Worm (Caenorhabditis elegans) whole organism, L3 larva: ENCODE measurements around the gene gpc-1.

Source experiments
- R02D3.7 ChIP-seq: fragments of 150-350 bp; optimal IDR thresholded peaks from 2 replicates; lab custom pipeline; 2014; ENCODE audit warnings: missing biosample characterization, missing genetic modification characterization
- ama-1 ChIP-seq: fragments of 150-350 bp; optimal IDR thresholded peaks from 2 replicates; lab custom pipeline; 2018
- ceh-82 ChIP-seq: fragments of 150-350 bp; optimal IDR thresholded peaks from 2 replicates; lab custom pipeline; 2014; ENCODE audit warnings: missing biosample characterization, missing genetic modification characterization
- ceh-9 ChIP-seq: sonication (generic microtip); optimal IDR thresholded peaks from 2 replicates; lab custom pipeline; 2018; ENCODE audit warnings: missing biosample characterization, missing genetic modification characterization
- egl-27 ChIP-seq: sonication (generic microtip); optimal IDR thresholded peaks from 4 replicates; lab custom pipeline; 2017; ENCODE audit warnings: missing biosample characterization, missing genetic modification reagents, missing genetic modification characterization
- egl-5 ChIP-seq: fragments of 150-350 bp; optimal IDR thresholded peaks from 2 replicates; lab custom pipeline; 2017; ENCODE audit warnings: missing biosample characterization, missing genetic modification reagents, missing genetic modification characterization, inconsistent platforms
- elt-1 ChIP-seq: fragments of 150-350 bp; optimal IDR thresholded peaks from 2 replicates; lab custom pipeline; 2014; ENCODE audit warnings: missing biosample characterization, missing genetic modification characterization
- elt-2 ChIP-seq: sonication (generic microtip); optimal IDR thresholded peaks from 2 replicates; lab custom pipeline; 2016; ENCODE audit warnings: missing genetic modification reagents, mild to moderate bottlenecking, missing genetic modification characterization, missing compliant biosample characterization
- elt-3 ChIP-seq, 3 experiments: fragments of 150-350 bp in 1 of 3; sonication (generic microtip) in 2 of 3; optimal IDR thresholded peaks; 2 replicates in 2 of 3; 4 replicates in 1 of 3; lab custom pipeline; 2014 to 2017; ENCODE audit warnings: missing biosample characterization in 3 of 3, missing genetic modification characterization in 3 of 3
- fkh-10 ChIP-seq: sonication (generic microtip); optimal IDR thresholded peaks from 2 replicates; lab custom pipeline; 2017; ENCODE audit warnings: missing biosample characterization, missing genetic modification reagents, missing genetic modification characterization
- fkh-2 ChIP-seq: fragments of 150-350 bp; optimal IDR thresholded peaks from 2 replicates; lab custom pipeline; 2014; ENCODE audit warnings: missing biosample characterization, missing genetic modification reagents, missing genetic modification characterization
- fos-1 ChIP-seq: fragments of 150-350 bp; optimal IDR thresholded peaks from 2 replicates; lab custom pipeline; 2014; ENCODE audit warnings: missing biosample characterization, missing genetic modification characterization
- hmg-11 ChIP-seq: sonication (generic microtip); optimal IDR thresholded peaks from 2 replicates; lab custom pipeline; 2016; ENCODE audit warnings: missing genetic modification characterization, missing compliant biosample characterization
- lin-15B ChIP-seq: fragments of 150-350 bp; optimal IDR thresholded peaks from 2 replicates; lab custom pipeline; 2014; ENCODE audit warnings: missing biosample characterization, missing genetic modification characterization
- lin-39 ChIP-seq: fragments of 150-350 bp; optimal IDR thresholded peaks from 2 replicates; lab custom pipeline; 2018; ENCODE audit warnings: missing biosample characterization, missing genetic modification reagents, missing genetic modification characterization
- lsy-12 ChIP-seq: sonication (generic microtip); optimal IDR thresholded peaks from 2 replicates; lab custom pipeline; 2016; ENCODE audit warnings: mild to moderate bottlenecking, missing genetic modification characterization, missing compliant biosample characterization
- mdl-1 ChIP-seq: fragments of 150-350 bp; optimal IDR thresholded peaks from 2 replicates; lab custom pipeline; 2014; ENCODE audit warnings: missing biosample characterization, missing genetic modification characterization
- mml-1 ChIP-seq: fragments of 150-350 bp; sonication (generic microtip); optimal IDR thresholded peaks from 3 replicates; lab custom pipeline; 2014; ENCODE audit warnings: missing biosample characterization, missing genetic modification characterization
- nfya-1 ChIP-seq: sonication (generic microtip); optimal IDR thresholded peaks from 2 replicates; lab custom pipeline; 2017; ENCODE audit warnings: missing genetic modification characterization, mild to moderate bottlenecking, missing compliant biosample characterization, antibody characterized with exemption, moderate library complexity; ENCODE audit not compliant: insufficient read depth
- nhr-11 ChIP-seq: fragments of 150-350 bp; optimal IDR thresholded peaks from 2 replicates; lab custom pipeline; 2014; ENCODE audit warnings: missing biosample characterization, missing genetic modification characterization
- nhr-12 ChIP-seq: fragments of 150-350 bp; optimal IDR thresholded peaks from 2 replicates; lab custom pipeline; 2014; ENCODE audit warnings: missing biosample characterization, missing genetic modification characterization
- nhr-23 ChIP-seq: fragments of 150-350 bp; optimal IDR thresholded peaks from 2 replicates; lab custom pipeline; 2014; ENCODE audit warnings: missing biosample characterization, missing genetic modification reagents, missing genetic modification characterization
- nhr-237 ChIP-seq: fragments of 150-350 bp; optimal IDR thresholded peaks from 2 replicates; lab custom pipeline; 2014; ENCODE audit warnings: missing biosample characterization, missing genetic modification characterization
- nhr-25 ChIP-seq: sonication (generic microtip); optimal IDR thresholded peaks from 2 replicates; lab custom pipeline; 2017; ENCODE audit warnings: missing biosample characterization, missing genetic modification characterization
- nhr-28 ChIP-seq: fragments of 150-350 bp; optimal IDR thresholded peaks from 2 replicates; lab custom pipeline; 2014; ENCODE audit warnings: missing biosample characterization, missing genetic modification characterization
- nhr-43 ChIP-seq: sonication (generic microtip); optimal IDR thresholded peaks from 2 replicates; lab custom pipeline; 2016; ENCODE audit warnings: mild to moderate bottlenecking, missing genetic modification characterization, missing compliant biosample characterization; ENCODE audit not compliant: poor library complexity, severe bottlenecking
- nhr-76 ChIP-seq: fragments of 150-350 bp; sonication (generic microtip); optimal IDR thresholded peaks from 5 replicates; lab custom pipeline; 2014; ENCODE audit warnings: missing biosample characterization, missing genetic modification characterization
- nhr-77 ChIP-seq: fragments of 150-350 bp; optimal IDR thresholded peaks from 2 replicates; lab custom pipeline; 2014; ENCODE audit warnings: missing biosample characterization, missing genetic modification characterization
- pha-4 ChIP-seq: fragments of 150-350 bp; optimal IDR thresholded peaks from 2 replicates; lab custom pipeline; 2014; ENCODE audit warnings: missing biosample characterization, missing genetic modification reagents, missing genetic modification characterization
- pqm-1 ChIP-seq: fragments of 150-350 bp; optimal IDR thresholded peaks from 2 replicates; lab custom pipeline; 2017; ENCODE audit warnings: missing biosample characterization, missing genetic modification characterization, inconsistent platforms
- sea-2 ChIP-seq: fragments of 150-350 bp; sonication (generic microtip); optimal IDR thresholded peaks from 4 replicates; lab custom pipeline; 2014; ENCODE audit warnings: missing biosample characterization, missing genetic modification reagents, missing genetic modification characterization
- skn-1 ChIP-seq: fragments of 150-350 bp; optimal IDR thresholded peaks from 2 replicates; lab custom pipeline; 2014; ENCODE audit warnings: missing biosample characterization, missing genetic modification characterization
- tbx-2 ChIP-seq: sonication (generic microtip); optimal IDR thresholded peaks from 2 replicates; lab custom pipeline; 2016; ENCODE audit warnings: mild to moderate bottlenecking, missing genetic modification characterization, missing compliant biosample characterization
- unc-62 ChIP-seq: fragments of 150-350 bp; sonication (generic microtip); optimal IDR thresholded peaks from 4 replicates; lab custom pipeline; 2014; ENCODE audit warnings: missing biosample characterization, missing genetic modification reagents, missing genetic modification characterization
- zag-1 ChIP-seq: fragments of 150-350 bp; optimal IDR thresholded peaks from 2 replicates; lab custom pipeline; 2014; ENCODE audit warnings: missing biosample characterization, missing genetic modification characterization
- ztf-11 ChIP-seq: fragments of 150-350 bp; optimal IDR thresholded peaks from 2 replicates; lab custom pipeline; 2014; ENCODE audit warnings: missing biosample characterization, missing genetic modification characterization

gpc-1 gene

DNA sequence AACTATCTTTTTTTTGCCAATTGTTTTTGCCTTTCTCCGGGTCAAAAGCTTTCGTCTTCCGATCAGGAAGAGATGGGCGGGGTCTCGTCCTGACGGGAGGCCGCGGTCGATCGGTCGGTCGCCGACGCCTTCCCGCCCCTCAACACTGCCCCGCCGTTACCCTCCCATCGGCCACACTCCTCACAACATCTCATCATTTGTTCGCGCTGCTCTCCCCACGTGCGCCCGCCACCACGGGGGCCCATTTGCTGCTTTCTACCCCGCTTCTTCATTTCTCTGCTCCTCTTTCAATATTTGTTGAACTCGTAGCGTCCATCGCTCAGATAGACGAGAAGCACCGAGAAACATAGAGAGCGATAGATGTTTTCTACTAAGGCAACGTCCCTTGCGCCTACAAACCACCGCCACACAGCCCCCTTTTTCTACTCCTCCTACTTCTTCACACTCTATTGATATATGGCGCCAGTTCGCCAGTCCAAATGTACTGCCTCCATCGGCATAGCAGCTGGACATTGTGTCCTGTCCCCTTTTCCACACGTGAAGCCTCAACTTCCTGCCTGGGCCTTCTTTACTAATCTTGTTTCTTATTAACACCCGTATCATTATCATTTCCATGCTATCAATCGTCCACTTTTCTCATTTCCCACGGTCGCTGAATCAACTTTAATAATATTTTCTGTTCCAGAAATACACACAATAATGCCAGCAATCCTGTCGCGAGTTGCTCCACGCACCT lies 7.8 kb downstream of the gpc-1 start, which contains the start of gene bcat-1:
Gene bcat-1, plus strand, starts transcription at position 686 of the 736 bp plus-strand sequence.
- TF ChIP-seq lin-39 (peak; percentile 84), sea-2 (GFP tag; lab: Kevin White, UChicago) (no peak), ceh-82 (tag; lab: Kevin White, UChicago) (no peak), nhr-77 (tag; lab: Kevin White, UChicago) (no peak), nhr-25 (tag; lab: Kevin White, UChicago) (no peak), nhr-237 (tag; lab: Kevin White, UChicago) (no peak), hmg-11 (peak; percentile 84), mdl-1 (tag; lab: Kevin White, UChicago) (peak; percentile 84), elt-2 (tag; lab: Kevin White, UChicago) (peak; percentile 68), nfya-1 (tag; lab: Kevin White, UChicago) (peak; percentile 76), nhr-43 (tag; lab: Kevin White, UChicago) (peak; percentile 3), fkh-2 (tag; lab: Kevin White, UChicago) (no peak), tbx-2 (tag; lab: Kevin White, UChicago) (peak; percentile 20), nhr-11 (tag; lab: Kevin White, UChicago) (peak; percentile 50), egl-5 (peak; percentile 34), unc-62 (GFP tag; lab: Kevin White, UChicago) (peak; percentile 21), ama-1 (peak; percentile 43), ceh-9 (no peak), pha-4 (peak; percentile 79)

DNA sequence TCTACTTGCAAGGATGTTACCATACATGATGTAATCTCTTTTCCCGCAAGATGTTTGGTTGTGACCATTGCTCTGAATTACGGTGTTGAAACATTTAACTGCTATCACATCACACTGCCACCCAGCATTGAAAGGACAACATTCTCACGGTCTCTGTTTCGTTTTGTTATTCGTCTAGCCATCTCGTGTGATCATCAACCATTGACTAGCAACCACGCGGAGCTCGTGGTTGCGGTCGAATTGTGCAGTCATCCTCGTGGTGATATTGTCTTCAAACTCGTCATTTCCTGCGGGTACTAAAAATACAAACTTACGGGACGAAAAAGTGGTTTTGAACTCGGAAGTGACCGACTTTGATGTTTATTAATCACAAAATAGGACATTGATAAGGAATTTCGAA lies 9.1 kb downstream of the gpc-1 start:
- TF ChIP-seq mdl-1 (tag; lab: Kevin White, UChicago) (no peak), fos-1 (tag; lab: Kevin White, UChicago) (no peak), elt-2 (tag; lab: Kevin White, UChicago) (peak; percentile 50), zag-1 (no peak), ztf-11 (no peak), nhr-28 (tag; lab: Kevin White, UChicago) (no peak), pqm-1 (tag; lab: Kevin White, UChicago) (peak; percentile 53), nfya-1 (tag; lab: Kevin White, UChicago) (peak; percentile 17)

DNA sequence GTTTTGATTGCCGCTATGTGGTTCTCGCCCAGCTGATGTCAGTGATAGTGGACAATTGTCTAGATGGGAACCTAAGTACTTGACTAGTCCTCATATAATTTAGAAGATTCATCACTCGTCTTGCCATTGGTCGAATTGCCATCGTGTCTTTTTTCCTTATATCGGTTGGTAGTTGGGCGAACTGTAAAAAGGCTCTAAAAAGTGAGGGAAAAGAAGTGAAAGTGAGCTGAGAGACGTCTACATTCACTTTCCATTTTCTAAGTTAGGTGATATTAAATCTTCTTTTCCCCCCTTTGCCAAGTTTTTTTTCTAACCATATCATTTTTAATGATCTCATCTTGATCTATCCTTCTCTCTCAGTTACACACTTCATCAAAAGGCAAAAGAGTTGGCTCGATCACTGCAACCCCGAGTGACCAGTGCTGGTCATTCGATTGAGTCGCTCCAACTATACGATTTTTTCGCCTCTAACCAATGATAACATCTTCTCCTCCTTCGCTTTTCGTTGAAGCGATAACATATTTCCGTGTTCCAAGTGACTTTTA lies 9.9 kb downstream of the gpc-1 start:
- TF ChIP-seq fkh-10 (GFP tag; lab: Kevin White, UChicago) (no peak), elt-1 (tag; lab: Kevin White, UChicago) (peak; percentile 93), lin-15B (no peak), elt-2 (tag; lab: Kevin White, UChicago) (peak; percentile 31), nfya-1 (tag; lab: Kevin White, UChicago) (peak; percentile 5), nhr-25 (tag; lab: Kevin White, UChicago) (peak; percentile 62)

DNA sequence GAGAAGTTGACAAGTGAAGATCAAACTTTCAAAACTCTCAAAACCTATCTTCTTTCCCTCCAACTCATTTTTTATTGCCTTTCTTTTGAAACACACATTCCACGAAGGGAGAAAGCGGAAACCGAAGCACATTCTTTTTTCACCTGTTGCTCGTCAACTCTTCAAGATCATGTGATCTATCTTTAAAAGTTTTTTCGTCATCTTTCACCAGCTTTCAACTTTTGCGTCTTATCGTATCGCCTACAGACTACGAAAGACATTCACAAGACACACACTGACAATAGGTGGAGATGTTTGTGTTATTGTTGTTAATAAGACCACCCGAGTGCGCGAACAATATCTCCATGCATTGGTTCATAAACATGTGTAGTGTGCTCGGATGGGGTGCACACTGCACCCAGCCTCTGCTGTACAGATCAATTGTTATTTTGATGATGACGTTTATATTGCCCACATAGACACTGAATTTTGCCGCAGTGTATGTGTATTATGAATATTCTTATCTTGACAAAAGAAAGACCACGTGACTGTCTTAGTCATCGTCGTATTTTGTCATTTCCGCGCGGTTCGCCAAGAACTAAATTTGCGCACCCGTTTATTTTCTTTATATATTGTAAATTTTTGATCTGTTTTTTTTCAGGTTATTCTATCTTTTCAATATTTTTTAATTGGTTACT lies 11.0 kb downstream of the gpc-1 start:
- TF ChIP-seq skn-1 (tag; lab: Kevin White, UChicago) (no peak), elt-2 (tag; lab: Kevin White, UChicago) (peak; percentile 62), nfya-1 (tag; lab: Kevin White, UChicago) (peak; percentile 3)

DNA sequence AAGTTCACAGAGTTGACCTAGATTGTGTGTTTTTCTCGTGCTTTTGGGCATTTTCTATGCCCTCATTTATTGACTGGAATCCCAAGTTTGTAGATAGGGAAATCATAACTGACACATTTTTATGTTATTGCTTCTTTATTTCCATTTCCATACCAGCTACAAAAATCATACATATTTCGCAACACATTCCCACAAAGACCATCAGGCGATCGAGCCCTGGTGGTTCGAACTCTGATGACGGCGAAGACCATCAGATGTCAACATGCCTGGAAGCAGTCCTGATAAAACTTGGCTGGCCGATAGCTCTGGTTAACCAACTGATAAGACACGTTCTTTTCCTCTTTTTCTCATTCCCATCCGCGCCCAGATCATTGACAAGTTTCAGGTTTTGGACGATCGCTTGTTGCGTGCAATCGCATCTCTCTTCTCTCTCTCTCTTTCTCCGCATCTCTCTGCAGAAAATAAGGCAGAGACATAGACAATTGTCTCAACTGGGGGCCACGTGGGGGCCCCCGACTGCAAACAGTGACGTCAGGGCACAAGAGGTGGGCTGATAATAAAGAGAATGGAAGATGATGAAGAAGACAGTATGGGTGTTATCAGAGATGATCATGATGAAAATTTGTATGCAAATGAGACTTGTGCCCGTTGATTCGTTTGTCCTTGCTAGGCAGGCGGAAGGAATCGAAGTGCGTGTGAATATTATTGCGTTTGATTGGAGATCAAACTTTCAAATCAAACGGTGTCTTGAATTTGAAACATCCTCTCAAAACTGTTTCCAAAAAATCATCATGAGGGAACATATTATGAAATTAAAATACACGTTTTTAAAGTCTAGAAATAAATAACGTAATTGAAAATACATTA lies 12.5 kb downstream of the gpc-1 start:
- no peak for TF ChIP-seq nhr-12 (tag; lab: Kevin White, UChicago)
- TF ChIP-seq skn-1 (tag; lab: Kevin White, UChicago), result peak; percentile 61
- peak; percentile 77 for TF ChIP-seq pha-4
- TF ChIP-seq egl-5, result peak; percentile 27
- TF ChIP-seq ztf-11, result no peak
- no peak for TF ChIP-seq fkh-2 (tag; lab: Kevin White, UChicago)
- TF ChIP-seq lin-15B, result peak; percentile 12
- TF ChIP-seq pqm-1 (tag; lab: Kevin White, UChicago), result peak; percentile 98
- no peak for TF ChIP-seq mml-1 (tag; lab: Kevin White, UChicago)
- TF ChIP-seq R02D3.7 (tag; lab: Kevin White, UChicago), result peak; percentile 63
- TF ChIP-seq nhr-23 (tag; lab: Kevin White, UChicago), result peak; percentile 92
- TF ChIP-seq elt-3 (tag; optimal IDR thresholded peaks at IDR 0.05; lab: Kevin White, UChicago), result peak; percentile 41 to 74 (median 43)
- no peak for TF ChIP-seq zag-1
- peak; percentile 64 for TF ChIP-seq nhr-76
- TF ChIP-seq nhr-11 (tag; lab: Kevin White, UChicago), result no peak
- TF ChIP-seq sea-2 (GFP tag; lab: Kevin White, UChicago), result no peak
- peak; percentile 89 for TF ChIP-seq egl-27 (tag; lab: Kevin White, UChicago)
- TF ChIP-seq nhr-77 (tag; lab: Kevin White, UChicago), result peak; percentile 82
- peak; percentile 91 for TF ChIP-seq nhr-25 (tag; lab: Kevin White, UChicago)
- no peak for TF ChIP-seq ceh-82 (tag; lab: Kevin White, UChicago)
- TF ChIP-seq lsy-12 (tag; lab: Kevin White, UChicago), result peak; percentile 65
- peak; percentile 89 for TF ChIP-seq fos-1 (tag; lab: Kevin White, UChicago)
- TF ChIP-seq lin-39, result peak; percentile 13
